Worm (Caenorhabditis elegans) whole organism, L4 larva: ENCODE data around the gene C03A3.9.

Experiments
- D1046.2 ChIP-seq: fragments of 200-800 bp; sonication (Bioruptor generic); IDR thresholded peaks from 2 replicates; pipeline ENCODE4 v1.3.6; 2022; ENCODE audit warnings: missing genetic modification characterization, missing compliant biosample characterization
- F44E2.7 ChIP-seq: fragments of 200-800 bp; sonication (Bioruptor generic); IDR thresholded peaks from 2 replicates; pipeline ENCODE4 v2.1.2; 2022; ENCODE audit warnings: missing genetic modification characterization, missing compliant biosample characterization
- F49E8.2 ChIP-seq: sonication (generic microtip); optimal IDR thresholded peaks from 2 replicates; lab custom pipeline; 2016; ENCODE audit warnings: missing compliant biosample characterization, mild to moderate bottlenecking, missing genetic modification characterization, borderline replicate concordance
- R02D3.7 ChIP-seq: fragments of 150-350 bp; sonication (generic microtip); optimal IDR thresholded peaks from 3 replicates; lab custom pipeline; 2014; ENCODE audit warnings: missing biosample characterization, missing genetic modification characterization
- Y105C5A.15 ChIP-seq: fragments of 200-800 bp; sonication (Bioruptor generic); IDR thresholded peaks from 2 replicates; pipeline ENCODE4 v1.3.6; 2022; ENCODE audit warnings: missing genetic modification characterization, missing compliant biosample characterization
- aha-1 ChIP-seq: fragments of 150-350 bp; peaks from one replicate; lab custom pipeline; 2014; ENCODE audit warnings: missing biosample characterization, missing genetic modification characterization
- aly-2 ChIP-seq: sonication (generic microtip); optimal IDR thresholded peaks from 2 replicates; lab custom pipeline; 2018; ENCODE audit warnings: missing biosample characterization, missing genetic modification characterization
- ceh-20 ChIP-seq: fragments of 200-800 bp; sonication (Bioruptor generic); IDR thresholded peaks from 2 replicates; pipeline ENCODE4 v1.3.6; 2022; ENCODE audit warnings: missing genetic modification reagents, missing genetic modification characterization, missing compliant biosample characterization
- ceh-82 ChIP-seq: sonication (generic microtip); optimal IDR thresholded peaks from 2 replicates; lab custom pipeline; 2017; ENCODE audit warnings: missing biosample characterization, missing genetic modification characterization
- daf-8 ChIP-seq: fragments of 200-800 bp; sonication (Bioruptor generic); IDR thresholded peaks from 2 replicates; pipeline ENCODE4 v1.3.6; 2022; ENCODE audit warnings: missing genetic modification characterization, missing compliant biosample characterization
- dmd-9 ChIP-seq: fragments of 200-800 bp; sonication (Bioruptor generic); IDR thresholded peaks from 2 replicates; pipeline ENCODE4 v1.3.6; 2022; ENCODE audit warnings: missing genetic modification reagents, missing genetic modification characterization, missing compliant biosample characterization
- duxl-1 ChIP-seq: sonication (generic microtip); optimal IDR thresholded peaks from 2 replicates; lab custom pipeline; 2016; ENCODE audit warnings: mild to moderate bottlenecking, missing genetic modification characterization, moderate library complexity, missing compliant biosample characterization; ENCODE audit not compliant: poor library complexity
- hlh-11 ChIP-seq: fragments of 200-800 bp; sonication (Bioruptor generic); optimal IDR thresholded peaks from 2 replicates; lab custom pipeline; 2018; ENCODE audit warnings: mild to moderate bottlenecking, missing genetic modification characterization, missing compliant biosample characterization
- hlh-30 ChIP-seq: sonication (generic microtip); optimal IDR thresholded peaks from 2 replicates; lab custom pipeline; 2017; ENCODE audit warnings: antibody characterized with exemption, mild to moderate bottlenecking, missing genetic modification characterization, missing compliant biosample characterization; ENCODE audit not compliant: insufficient read depth
- lin-1 ChIP-seq: fragments of 200-800 bp; sonication (Bioruptor generic); IDR thresholded peaks from 2 replicates; pipeline ENCODE4 v1.3.6; 2022; ENCODE audit warnings: missing genetic modification reagents, missing genetic modification characterization, missing compliant biosample characterization
- lin-29 ChIP-seq: fragments of 200-800 bp; sonication (Bioruptor generic); IDR thresholded peaks from 2 replicates; pipeline ENCODE4 v1.3.6; 2022; ENCODE audit warnings: missing genetic modification reagents, missing genetic modification characterization, missing compliant biosample characterization
- lir-3 ChIP-seq: sonication (generic microtip); optimal IDR thresholded peaks from 2 replicates; lab custom pipeline; 2016; ENCODE audit warnings: mild to moderate bottlenecking, missing genetic modification characterization, missing compliant biosample characterization
- madf-5 ChIP-seq, 2 experiments: fragments of 200-800 bp; sonication (Bioruptor generic); IDR thresholded peaks; 2 replicates each; pipeline ENCODE4 v1.3.6; 2022; ENCODE audit warnings: missing compliant biosample characterization in 2 of 2, missing genetic modification characterization in 2 of 2
- madf-9 ChIP-seq: fragments of 200-800 bp; sonication (Bioruptor generic); conservative IDR thresholded peaks from 2 replicates; pipeline ENCODE4 v1.3.6; 2022; ENCODE audit warnings: missing genetic modification reagents, missing genetic modification characterization, missing compliant biosample characterization
- mdl-1 ChIP-seq, 2 experiments: fragments of 150-350 bp in 1 of 2; sonication (generic microtip) in 1 of 2; optimal IDR thresholded peaks; 2 replicates each; lab custom pipeline; 2014 to 2017; ENCODE audit warnings: missing biosample characterization in 2 of 2, missing genetic modification characterization in 2 of 2
- mep-1 ChIP-seq: fragments of 150-350 bp; sonication (generic microtip); optimal IDR thresholded peaks from 3 replicates; lab custom pipeline; 2014; ENCODE audit warnings: missing biosample characterization, missing genetic modification characterization
- mxl-3 ChIP-seq: fragments of 200-800 bp; sonication (Bioruptor generic); optimal IDR thresholded peaks from 2 replicates; lab custom pipeline; 2018; ENCODE audit warnings: mild to moderate bottlenecking, missing genetic modification characterization, missing compliant biosample characterization
- nhr-102 ChIP-seq: sonication (generic microtip); optimal IDR thresholded peaks from 2 replicates; lab custom pipeline; 2016; ENCODE audit warnings: mild to moderate bottlenecking, missing genetic modification characterization, moderate library complexity, missing compliant biosample characterization
- nhr-237 ChIP-seq: sonication (generic microtip); optimal IDR thresholded peaks from 2 replicates; lab custom pipeline; 2017; ENCODE audit warnings: missing biosample characterization, missing genetic modification characterization
- nhr-28 ChIP-seq: fragments of 150-350 bp; optimal IDR thresholded peaks from 2 replicates; lab custom pipeline; 2014; ENCODE audit warnings: missing biosample characterization, missing genetic modification characterization
- nhr-42 ChIP-seq: fragments of 200-800 bp; sonication (Bioruptor generic); IDR thresholded peaks from 2 replicates; pipeline ENCODE4 v1.3.6; 2022; ENCODE audit warnings: missing genetic modification characterization, missing compliant biosample characterization
- nhr-48 ChIP-seq: sonication (generic microtip); optimal IDR thresholded peaks from 2 replicates; lab custom pipeline; 2016; ENCODE audit warnings: mild to moderate bottlenecking, missing genetic modification characterization, missing compliant biosample characterization
- nhr-6 ChIP-seq: fragments of 150-350 bp; optimal IDR thresholded peaks from 2 replicates; lab custom pipeline; 2014; ENCODE audit warnings: missing biosample characterization, missing genetic modification characterization
- pha-4 ChIP-seq, 2 experiments: fragments of 150-350 bp in 1 of 2; fragments of 200-800 bp in 1 of 2; sonication (Bioruptor generic) in 1 of 2; IDR thresholded peaks in 1 of 2; optimal IDR thresholded peaks in 1 of 2; 2 replicates each; pipeline versions ENCODE4 v1.3.6 to Lab custom; 2014 to 2022; ENCODE audit warnings: missing genetic modification characterization in 2 of 2, missing genetic modification reagents in 2 of 2, missing biosample characterization in 1 of 2, missing compliant biosample characterization in 1 of 2
- spr-3 ChIP-seq: fragments of 200-800 bp; sonication (Bioruptor generic); optimal IDR thresholded peaks from 2 replicates; lab custom pipeline; 2018; ENCODE audit warnings: mild to moderate bottlenecking, missing genetic modification characterization, missing compliant biosample characterization
- unc-62 ChIP-seq, 3 experiments: fragments of 150-350 bp in 1 of 3; sonication (generic microtip); optimal IDR thresholded peaks in 2 of 3; peaks in 1 of 3; 1 replicate in 1 of 3; 2 replicates in 2 of 3; lab custom pipeline; 2014 to 2017; ENCODE audit warnings: missing biosample characterization in 3 of 3, missing genetic modification characterization in 3 of 3, missing genetic modification reagents in 3 of 3, missing genotype in 1 of 3
- zag-1 ChIP-seq: fragments of 150-350 bp; optimal IDR thresholded peaks from 2 replicates; lab custom pipeline; 2014; ENCODE audit warnings: missing biosample characterization, missing genetic modification characterization
- zip-2 ChIP-seq: fragments of 150-350 bp; optimal IDR thresholded peaks from 2 replicates; lab custom pipeline; 2014; ENCODE audit warnings: missing biosample characterization, missing genetic modification characterization
- ztf-7 ChIP-seq: fragments of 150-350 bp; optimal IDR thresholded peaks from 2 replicates; lab custom pipeline; 2014; ENCODE audit warnings: missing biosample characterization, missing genetic modification characterization

C03A3.9 gene

DNA sequence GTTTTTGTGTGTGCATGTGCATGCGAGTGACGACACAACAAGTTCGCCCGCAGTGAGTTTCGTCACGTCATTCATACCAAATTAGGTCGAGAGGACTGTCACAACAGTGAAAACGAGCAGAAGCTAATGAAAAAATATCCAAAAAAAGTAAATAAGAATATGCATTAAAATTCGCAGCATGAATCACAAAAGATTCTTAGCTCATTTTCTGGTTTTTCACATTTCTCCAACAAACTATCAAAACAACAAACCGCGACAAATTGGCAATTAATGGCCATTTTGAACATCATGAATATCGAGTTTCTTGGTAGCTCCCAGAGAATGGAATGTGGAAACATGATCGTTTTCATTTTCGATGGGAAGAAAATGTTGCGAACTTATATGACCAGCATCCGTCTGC lies 23.2 kb upstream of the C03A3.9 start:
- no peak for TF ChIP-seq zip-2
- TF ChIP-seq unc-62 (GFP tag; optimal IDR thresholded peaks at IDR 0.05 in 1 of 2; lab: Kevin White, UChicago): peak in 1 of 2 experiments; percentile 75
- TF ChIP-seq unc-62 (tag; optimal IDR thresholded peaks at IDR 0.05; lab: Kevin White, UChicago): no peak
- TF ChIP-seq lin-1 (GFP tag; lab: Robert Waterston, UW): no peak
- peak; percentile 72 for TF ChIP-seq aha-1 (tag; lab: Kevin White, UChicago)
- TF ChIP-seq, all 104 proteins: peak for 2

DNA sequence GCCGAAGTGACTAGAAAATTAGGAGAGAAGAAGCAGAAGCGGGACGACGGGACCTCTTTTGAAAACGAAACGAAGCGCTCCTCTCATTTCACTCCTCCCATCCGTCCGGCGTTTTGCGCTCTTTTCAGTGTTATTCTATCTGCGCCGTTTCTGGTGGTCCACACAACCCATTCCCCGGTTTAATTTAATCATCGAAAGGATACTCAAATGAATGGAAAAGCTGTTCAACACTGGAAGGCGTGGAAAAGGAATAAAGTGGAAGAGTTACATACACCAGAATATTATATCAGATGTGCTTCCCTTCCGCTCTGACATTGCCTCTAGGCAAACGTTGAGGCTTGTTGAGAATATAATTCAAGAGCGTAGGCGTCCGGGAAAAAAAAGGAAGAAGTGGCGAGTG lies 21.8 kb upstream of the C03A3.9 start:
- TF ChIP-seq ztf-7 (tag; lab: Kevin White, UChicago) (no peak), aly-2 (tag; lab: Kevin White, UChicago) (no peak), F44E2.7 (no peak), madf-5 (GFP tag; IDR thresholded peaks at IDR 0.05; lab: Robert Waterston, UW) (no peak), mxl-3 (GFP tag; lab: Kevin White, UChicago) (no peak), dmd-9 (GFP tag; lab: Robert Waterston, UW) (no peak), nhr-48 (no peak)

DNA sequence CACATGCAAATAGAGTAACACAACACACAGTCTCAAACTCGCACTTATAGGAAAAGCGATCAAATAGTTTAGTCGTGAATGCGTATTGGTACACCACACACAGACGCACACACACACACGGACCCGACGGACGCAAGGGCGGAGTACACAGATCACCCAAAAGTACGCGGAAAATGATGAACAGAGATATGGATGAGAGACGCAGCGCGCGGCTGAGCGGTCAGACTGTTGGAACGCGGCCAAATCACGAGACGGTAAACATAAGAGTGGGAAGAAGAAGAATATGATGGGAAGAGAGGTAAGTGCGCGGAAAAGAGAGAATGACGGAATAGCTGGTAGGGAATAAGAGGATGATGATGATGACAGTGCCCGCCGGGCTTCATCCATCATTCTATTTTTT lies 18.7 kb upstream of the C03A3.9 start:
- TF ChIP-seq nhr-6 (tag; lab: Kevin White, UChicago) (no peak), mep-1 (tag; lab: Kevin White, UChicago) (no peak), nhr-237 (no peak), zag-1 (tag; lab: Kevin White, UChicago) (no peak), daf-8 (GFP tag; lab: Robert Waterston, UW) (no peak), mdl-1 (tag; optimal IDR thresholded peaks at IDR 0.05; lab: Kevin White, UChicago) (peak; percentile 31 to 46), lin-29 (GFP tag; lab: Robert Waterston, UW) (0 out of 2 replicates have a peak, but pooled peaks have one; percentile 30), aly-2 (tag; lab: Kevin White, UChicago) (no peak), D1046.2 (GFP tag; lab: Robert Waterston, UW) (no peak), pha-4 (GFP tag; IDR thresholded peaks at IDR 0.05; lab: Robert Waterston, UW) (no peak), pha-4 (tag; optimal IDR thresholded peaks at IDR 0.05; lab: Kevin White, UChicago) (no peak), nhr-28 (tag; lab: Kevin White, UChicago) (peak; percentile 55), hlh-30 (tag; lab: Kevin White, UChicago) (peak; percentile 79), spr-3 (no peak), Y105C5A.15 (no peak), ceh-82 (tag; lab: Kevin White, UChicago) (no peak), duxl-1 (tag; lab: Kevin White, UChicago) (no peak), ceh-20 (GFP tag; lab: Robert Waterston, UW) (no peak), mxl-3 (GFP tag; lab: Kevin White, UChicago) (peak; percentile 67), nhr-102 (tag; lab: Kevin White, UChicago) (no peak), F49E8.2 (no peak), aha-1 (tag; lab: Kevin White, UChicago) (peak; percentile 37), madf-9 (peak; percentile 87), lir-3 (no peak), nhr-48 (peak; percentile 76), hlh-11 (peak; percentile 88)

DNA sequence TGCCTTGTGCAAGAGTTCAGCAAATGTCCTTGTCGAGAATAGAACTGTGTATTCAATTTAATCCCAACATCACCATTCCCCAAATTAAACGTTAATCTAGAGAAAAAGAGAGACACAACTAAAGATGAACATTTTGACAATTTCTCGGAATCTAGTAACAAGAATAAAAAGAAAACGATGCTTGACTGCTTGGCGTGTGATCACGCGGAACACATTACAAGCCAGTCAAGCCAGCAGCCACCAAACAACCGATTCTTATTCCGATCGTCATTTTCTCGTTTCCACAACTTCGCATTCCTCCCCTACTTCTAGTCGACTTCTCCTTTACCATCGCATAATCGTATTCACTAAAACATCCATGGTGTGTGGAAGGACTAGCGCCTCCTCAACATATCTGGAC lies 17.4 kb upstream of the C03A3.9 start:
- TF ChIP-seq nhr-42 (GFP tag; lab: Robert Waterston, UW): no peak
- TF ChIP-seq aha-1 (tag; lab: Kevin White, UChicago): peak; percentile 3
- no peak for TF ChIP-seq R02D3.7 (tag; lab: Kevin White, UChicago)
- TF ChIP-seq mdl-1 (tag; optimal IDR thresholded peaks at IDR 0.05; lab: Kevin White, UChicago): peak in 1 of 2 experiments; percentile 36
- TF ChIP-seq daf-8 (GFP tag; lab: Robert Waterston, UW): no peak
